Fruit fly (Drosophila melanogaster) whole organism, embryonic: ENCODE data around the gene CG16853.

ENCODE experiments used
- Adf1 ChIP-seq: fragments of 200-800 bp; sonication (Bioruptor generic); IDR thresholded peaks from 2 replicates; pipeline ENCODE4 v1.3.6; 2022; ENCODE audit warnings: missing biosample characterization, missing genetic modification characterization
- CG10543 ChIP-seq: fragments of 200-800 bp; sonication (Bioruptor generic); optimal IDR thresholded peaks from 3 replicates; lab custom pipeline; 2017; ENCODE audit warnings: missing biosample characterization, mild to moderate bottlenecking, missing genetic modification characterization, moderate library complexity
- CG11093 ChIP-seq: fragments of 200-800 bp; sonication (Bioruptor generic); IDR thresholded peaks from 3 replicates; pipeline ENCODE4 v1.3.6; 2022; ENCODE audit warnings: missing biosample characterization, missing genetic modification characterization
- CG12155 ChIP-seq: fragments of 200-800 bp; sonication (Bioruptor generic); optimal IDR thresholded peaks from 3 replicates; lab custom pipeline; 2016; ENCODE audit warnings: missing biosample characterization, missing genetic modification characterization
- CG12391 ChIP-seq: fragments of 200-800 bp; sonication (Bioruptor generic); optimal IDR thresholded peaks from 3 replicates; lab custom pipeline; 2018; ENCODE audit warnings: missing biosample characterization, mild to moderate bottlenecking, missing genetic modification characterization, moderate library complexity
- CG12659 ChIP-seq: fragments of 200-800 bp; sonication (Bioruptor generic); optimal IDR thresholded peaks from 3 replicates; lab custom pipeline; 2017; ENCODE audit warnings: mild to moderate bottlenecking, missing biosample characterization, missing genetic modification reagents, missing genetic modification characterization
- CG13287 ChIP-seq: fragments of 200-800 bp; sonication (Bioruptor generic); IDR thresholded peaks from 2 replicates; pipeline ENCODE4 v1.3.6; 2022; ENCODE audit warnings: missing biosample characterization, missing genetic modification characterization; ENCODE audit not compliant: partially characterized antibody
- CG13775 ChIP-seq: fragments of 200-800 bp; sonication (Bioruptor generic); optimal IDR thresholded peaks from 3 replicates; lab custom pipeline; 2017; ENCODE audit warnings: missing biosample characterization, mild to moderate bottlenecking, missing genetic modification characterization
- CG15601 ChIP-seq: fragments of 200-800 bp; sonication (Bioruptor generic); optimal IDR thresholded peaks from 3 replicates; lab custom pipeline; 2019; ENCODE audit warnings: missing biosample characterization, mild to moderate bottlenecking, missing genetic modification characterization, moderate library complexity
- CG1647 ChIP-seq: fragments of 200-800 bp; sonication (Bioruptor generic); optimal IDR thresholded peaks from 3 replicates; lab custom pipeline; 2016; ENCODE audit warnings: missing biosample characterization, missing genetic modification characterization
- CG16863 ChIP-seq: fragments of 200-800 bp; sonication (Bioruptor generic); optimal IDR thresholded peaks from 3 replicates; lab custom pipeline; 2016; ENCODE audit warnings: missing biosample characterization, missing genetic modification characterization
- CG17385 ChIP-seq: fragments of 200-800 bp; sonication (Bioruptor generic); optimal IDR thresholded peaks from 3 replicates; lab custom pipeline; 2018; ENCODE audit warnings: missing biosample characterization, mild to moderate bottlenecking, missing genetic modification characterization
- CG1832 ChIP-seq: fragments of 200-800 bp; sonication (Bioruptor generic); optimal IDR thresholded peaks from 2 replicates; lab custom pipeline; 2017; ENCODE audit warnings: missing biosample characterization, mild to moderate bottlenecking, missing genetic modification characterization, inconsistent platforms
- CG42726 ChIP-seq: fragments of 200-800 bp; sonication (Bioruptor generic); IDR thresholded peaks from 2 replicates; pipeline ENCODE4 v1.3.6; 2022; ENCODE audit warnings: missing biosample characterization, missing genetic modification characterization; ENCODE audit not compliant: partially characterized antibody
- CG4617 ChIP-seq: fragments of 200-800 bp; sonication (Bioruptor generic); optimal IDR thresholded peaks from 3 replicates; lab custom pipeline; 2016; ENCODE audit warnings: missing biosample characterization, missing genetic modification characterization, borderline replicate concordance
- CG7745 ChIP-seq: fragments of 200-800 bp; sonication (Bioruptor generic); optimal IDR thresholded peaks from 2 replicates; lab custom pipeline; 2018; ENCODE audit warnings: missing biosample characterization, mild to moderate bottlenecking, missing genetic modification characterization, moderate library complexity
- CG7786 ChIP-seq: fragments of 200-800 bp; sonication (Bioruptor generic); optimal IDR thresholded peaks from 2 replicates; lab custom pipeline; 2016; ENCODE audit warnings: missing biosample characterization, missing genetic modification characterization
- CG8290 ChIP-seq, 3 experiments: fragments of 200-800 bp; sonication (Bioruptor generic); optimal IDR thresholded peaks; 2 replicates each; lab custom pipeline; 2016 to 2019; ENCODE audit warnings: missing biosample characterization in 3 of 3, missing genetic modification characterization in 3 of 3, mild to moderate bottlenecking in 2 of 3, moderate library complexity in 1 of 3
- CTCF ChIP-seq: fragments of 200-800 bp; sonication (Bioruptor generic); optimal IDR thresholded peaks from 2 replicates; lab custom pipeline; 2017; ENCODE audit warnings: missing biosample characterization, mild to moderate bottlenecking, missing genetic modification characterization, moderate library complexity
- CrebB ChIP-seq: fragments of 200-800 bp; sonication (Bioruptor generic); optimal IDR thresholded peaks from 3 replicates; lab custom pipeline; 2018; ENCODE audit warnings: missing biosample characterization, mild to moderate bottlenecking, missing genetic modification characterization
- Dad ChIP-seq: fragments of 200-800 bp; sonication (Bioruptor generic); optimal IDR thresholded peaks from 3 replicates; lab custom pipeline; 2016; ENCODE audit warnings: missing biosample characterization, missing genetic modification characterization
- Dref ChIP-seq: fragments of 200-800 bp; sonication (Bioruptor generic); IDR thresholded peaks from 2 replicates; pipeline ENCODE4 v1.3.6; 2022; ENCODE audit warnings: missing biosample characterization, missing genetic modification characterization
- Mad ChIP-seq: fragments of 200-800 bp; sonication (Bioruptor generic); optimal IDR thresholded peaks from 2 replicates; lab custom pipeline; 2016; ENCODE audit warnings: missing biosample characterization, missing genetic modification characterization
- NK7.1 ChIP-seq: fragments of 200-800 bp; sonication (Bioruptor generic); optimal IDR thresholded peaks from 3 replicates; lab custom pipeline; 2016; ENCODE audit warnings: missing biosample characterization, missing genetic modification characterization
- Sin3A ChIP-seq: fragments of >200 bp; optimal IDR thresholded peaks from 2 replicates; lab custom pipeline; 2018
- Spps ChIP-seq: fragments of 200-800 bp; sonication (Bioruptor generic); optimal IDR thresholded peaks from 2 replicates; lab custom pipeline; 2018; ENCODE audit warnings: missing biosample characterization, mild to moderate bottlenecking, missing genetic modification characterization
- Sry-β ChIP-seq: fragments of 200-800 bp; sonication (Bioruptor generic); optimal IDR thresholded peaks from 2 replicates; lab custom pipeline; 2018; ENCODE audit warnings: missing biosample characterization, mild to moderate bottlenecking, missing genetic modification characterization, moderate library complexity
- amos ChIP-seq: fragments of 200-800 bp; sonication (Bioruptor generic); IDR thresholded peaks from 2 replicates; pipeline ENCODE4 v1.3.6; 2022; ENCODE audit warnings: missing biosample characterization, missing genetic modification characterization; ENCODE audit not compliant: partially characterized antibody
- ato ChIP-seq: fragments of 200-800 bp; sonication (Bioruptor generic); IDR thresholded peaks from 2 replicates; pipeline ENCODE4 v1.3.6; 2022; ENCODE audit warnings: missing biosample characterization, missing genetic modification characterization; ENCODE audit not compliant: partially characterized antibody
- az2 ChIP-seq: fragments of 200-800 bp; sonication (Bioruptor generic); optimal IDR thresholded peaks from 3 replicates; lab custom pipeline; 2016; ENCODE audit warnings: missing biosample characterization, missing genetic modification characterization
- corto ChIP-seq: fragments of 200-800 bp; sonication (Bioruptor generic); optimal IDR thresholded peaks from 2 replicates; lab custom pipeline; 2016; ENCODE audit warnings: missing biosample characterization, mild to moderate bottlenecking, missing genetic modification characterization, moderate library complexity
- dysf ChIP-seq: fragments of 200-800 bp; sonication (Bioruptor generic); IDR thresholded peaks from 3 replicates; pipeline ENCODE4 v1.3.6; 2022; ENCODE audit warnings: missing biosample characterization, missing genetic modification characterization
- emc ChIP-seq: fragments of 200-800 bp; sonication (Bioruptor generic); optimal IDR thresholded peaks from 2 replicates; lab custom pipeline; 2016; ENCODE audit warnings: missing biosample characterization, missing genetic modification characterization
- gcm ChIP-seq: fragments of 200-800 bp; sonication (Bioruptor generic); optimal IDR thresholded peaks from 2 replicates; lab custom pipeline; 2019; ENCODE audit warnings: missing biosample characterization, mild to moderate bottlenecking, missing genetic modification characterization, moderate library complexity
- gfzf ChIP-seq: fragments of 200-800 bp; sonication (Bioruptor generic); optimal IDR thresholded peaks from 2 replicates; lab custom pipeline; 2016; ENCODE audit warnings: missing biosample characterization, mild to moderate bottlenecking, missing genetic modification characterization, moderate library complexity
- gsb ChIP-seq: fragments of 200-800 bp; sonication (Bioruptor generic); IDR thresholded peaks from 2 replicates; pipeline ENCODE4 v1.3.6; 2022; ENCODE audit warnings: missing biosample characterization, missing genetic modification characterization
- hbn ChIP-seq: fragments of 200-800 bp; sonication (Bioruptor generic); IDR thresholded peaks from 2 replicates; pipeline ENCODE4 v1.3.6; 2022; ENCODE audit warnings: missing biosample characterization, missing genetic modification characterization; ENCODE audit not compliant: partially characterized antibody
- lmd ChIP-seq: fragments of 200-800 bp; sonication (Bioruptor generic); IDR thresholded peaks from 2 replicates; pipeline ENCODE4 v1.3.6; 2022; ENCODE audit warnings: missing biosample characterization, missing genetic modification characterization
- nom ChIP-seq: fragments of 200-800 bp; sonication (Bioruptor generic); optimal IDR thresholded peaks from 2 replicates; lab custom pipeline; 2017; ENCODE audit warnings: missing biosample characterization, missing genetic modification characterization, mild to moderate bottlenecking, moderate library complexity, missing genetic modification reagents
- onecut ChIP-seq: fragments of 200-800 bp; sonication (Bioruptor generic); IDR thresholded peaks from 2 replicates; pipeline ENCODE4 v1.3.6; 2022; ENCODE audit warnings: missing biosample characterization, missing genetic modification characterization
- pfk ChIP-seq: fragments of 200-800 bp; sonication (Bioruptor generic); optimal IDR thresholded peaks from 2 replicates; lab custom pipeline; 2018; ENCODE audit warnings: missing biosample characterization, mild to moderate bottlenecking, missing genetic modification characterization, moderate library complexity
- ranshi ChIP-seq: fragments of 200-800 bp; sonication (Bioruptor generic); IDR thresholded peaks from 2 replicates; pipeline ENCODE4 v1.3.6; 2022; ENCODE audit warnings: missing biosample characterization, missing genetic modification characterization
- repo ChIP-seq: fragments of 200-800 bp; sonication (Bioruptor generic); optimal IDR thresholded peaks from 2 replicates; lab custom pipeline; 2016; ENCODE audit warnings: missing biosample characterization, missing genetic modification characterization
- rib ChIP-seq: fragments of 200-800 bp; sonication (Bioruptor generic); IDR thresholded peaks from 2 replicates; pipeline ENCODE4 v1.3.6; 2022; ENCODE audit warnings: missing biosample characterization, missing genetic modification characterization
- sima ChIP-seq: fragments of 200-800 bp; sonication (Bioruptor generic); optimal IDR thresholded peaks from 2 replicates; lab custom pipeline; 2016; ENCODE audit warnings: missing biosample characterization, missing genetic modification characterization
- sob ChIP-seq: fragments of 200-800 bp; sonication (Bioruptor generic); IDR thresholded peaks from 2 replicates; pipeline ENCODE4 v1.3.6; 2022; ENCODE audit warnings: missing biosample characterization, missing genetic modification characterization
- toy ChIP-seq: fragments of 200-800 bp; sonication (Bioruptor generic); IDR thresholded peaks from 2 replicates; pipeline ENCODE4 v1.3.6; 2022; ENCODE audit warnings: missing biosample characterization, missing genetic modification characterization
- wor ChIP-seq: fragments of 200-800 bp; sonication (Bioruptor generic); IDR thresholded peaks from 2 replicates; pipeline ENCODE4 v1.3.6; 2022; ENCODE audit warnings: missing biosample characterization, missing genetic modification characterization
- z ChIP-seq: fragments of 200-800 bp; sonication (Bioruptor generic); IDR thresholded peaks from 3 replicates; pipeline ENCODE4 v1.3.6; 2022; ENCODE audit warnings: missing biosample characterization, missing genetic modification characterization
- zfh2 ChIP-seq: fragments of 200-800 bp; sonication (Bioruptor generic); optimal IDR thresholded peaks from 2 replicates; lab custom pipeline; 2016; ENCODE audit warnings: missing biosample characterization, missing genetic modification characterization

Gene CG16853

dm6 chr2L:13514262-13514937 lies 27.7 kb upstream of the CG16853 start:
- TF ChIP-seq toy (GFP tag; lab: Robert Waterston, UW) (no peak), CG12391 (tag; lab: Kevin White, UChicago) (peak; percentile 47), CG7745 (no peak), sima (GFP tag; lab: Kevin White, UChicago) (no peak), CG42726 (no peak), CG12659 (GFP tag; lab: Kevin White, UChicago) (peak; percentile 62), CG12155 (GFP tag; lab: Kevin White, UChicago) (peak; percentile 14), emc (GFP tag; lab: Kevin White, UChicago) (no peak), gcm (peak; percentile 0), CG13287 (GFP tag; lab: Robert Waterston, UW) (peak; percentile 45), Mad (GFP tag; lab: Kevin White, UChicago) (no peak), Dad (GFP tag; lab: Kevin White, UChicago) (no peak), z (GFP tag; lab: Robert Waterston, UW) (no peak), sob (GFP tag; lab: Robert Waterston, UW) (peak; percentile 69), wor (GFP tag; lab: Robert Waterston, UW) (peak; percentile 53), Dref (no peak), amos (GFP tag; lab: Robert Waterston, UW) (no peak), zfh2 (GFP tag; lab: Kevin White, UChicago) (peak; percentile 68), ato (GFP tag; lab: Robert Waterston, UW) (0 out of 2 replicates have a peak, but pooled peaks have one; percentile 12), pfk (GFP tag; lab: Kevin White, UChicago) (no peak), Spps (tag; lab: Kevin White, UChicago) (no peak), CTCF (peak; percentile 20), CG8290 (GFP tag; optimal IDR thresholded peaks at IDR 0.05; lab: Kevin White, UChicago) (no peak), CG8290 (tag; optimal IDR thresholded peaks at IDR 0.05; lab: Kevin White, UChicago) (peak in 1 of 2 experiments; percentile 61), az2 (GFP tag; lab: Kevin White, UChicago) (no peak), CrebB (tag; lab: Kevin White, UChicago) (peak; percentile 27), ranshi (GFP tag; lab: Robert Waterston, UW) (peak; percentile 71; the same call in 1 of the 2 replicates), CG15601 (tag; lab: Kevin White, UChicago) (peak; percentile 50), Sin3A (lab: Kevin White, UChicago) (no peak), rib (GFP tag; lab: Robert Waterston, UW) (peak; percentile 54), lmd (GFP tag; lab: Robert Waterston, UW) (peak; percentile 76), CG13775 (GFP tag; lab: Kevin White, UChicago) (peak; percentile 56), nom (GFP tag; lab: Kevin White, UChicago) (no peak), CG4617 (GFP tag; lab: Kevin White, UChicago) (peak; percentile 6), CG7786 (GFP tag; lab: Kevin White, UChicago) (no peak), CG10543 (GFP tag; lab: Kevin White, UChicago) (peak; percentile 58), CG1647 (no peak), onecut (GFP tag; lab: Robert Waterston, UW) (peak; percentile 37), Adf1 (GFP tag; lab: Robert Waterston, UW) (peak; percentile 49; the same call in 1 of the 2 replicates), NK7.1 (GFP tag; lab: Kevin White, UChicago) (no peak), gsb (GFP tag; lab: Robert Waterston, UW) (peak; percentile 9; the same call in 1 of the 2 replicates), dysf (GFP tag; lab: Robert Waterston, UW) (peak; percentile 64), Sry-β (GFP tag; lab: Kevin White, UChicago) (no peak), CG11093 (GFP tag; lab: Robert Waterston, UW) (0 out of 3 replicates have a peak, but pooled peaks have one; percentile 6), hbn (GFP tag; lab: Robert Waterston, UW) (no peak), CG17385 (GFP tag; lab: Kevin White, UChicago) (peak; percentile 58), gfzf (no peak), CG16863 (no peak), repo (GFP tag; lab: Kevin White, UChicago) (no peak), CG1832 (GFP tag; lab: Kevin White, UChicago) (peak; percentile 84), corto (GFP tag; lab: Kevin White, UChicago) (peak; percentile 48)
